Worm (Caenorhabditis elegans) whole organism, mixed stage, embryonic: ENCODE data around the gene tag-89.

Experiments used
- blmp-1 ChIP-seq: fragments of 150-350 bp; optimal IDR thresholded peaks from 2 replicates; lab custom pipeline; 2014; ENCODE audit warnings: missing biosample characterization, missing genetic modification characterization
- ceh-39 ChIP-seq: fragments of 150-350 bp; optimal IDR thresholded peaks from 2 replicates; lab custom pipeline; 2014; ENCODE audit warnings: missing biosample characterization, missing genetic modification characterization
- drap-1 ChIP-seq: fragments of 200-800 bp; sonication (Bioruptor generic); optimal IDR thresholded peaks from 3 replicates; lab custom pipeline; 2018; ENCODE audit warnings: mild to moderate bottlenecking, missing genetic modification characterization, missing compliant biosample characterization
- ham-2 ChIP-seq: fragments of 200-800 bp; sonication (Bioruptor generic); optimal IDR thresholded peaks from 2 replicates; lab custom pipeline; 2018; ENCODE audit warnings: mild to moderate bottlenecking, missing genetic modification characterization, missing compliant biosample characterization
- mep-1 ChIP-seq: fragments of 150-350 bp; optimal IDR thresholded peaks from 2 replicates; lab custom pipeline; 2017; ENCODE audit warnings: missing biosample characterization, missing genetic modification reagents, missing genetic modification characterization, inconsistent platforms
- pha-4 ChIP-seq: fragments of 150-350 bp; optimal IDR thresholded peaks from 2 replicates; lab custom pipeline; 2018; ENCODE audit warnings: missing biosample characterization, missing genetic modification reagents, missing genetic modification characterization

DNA sequence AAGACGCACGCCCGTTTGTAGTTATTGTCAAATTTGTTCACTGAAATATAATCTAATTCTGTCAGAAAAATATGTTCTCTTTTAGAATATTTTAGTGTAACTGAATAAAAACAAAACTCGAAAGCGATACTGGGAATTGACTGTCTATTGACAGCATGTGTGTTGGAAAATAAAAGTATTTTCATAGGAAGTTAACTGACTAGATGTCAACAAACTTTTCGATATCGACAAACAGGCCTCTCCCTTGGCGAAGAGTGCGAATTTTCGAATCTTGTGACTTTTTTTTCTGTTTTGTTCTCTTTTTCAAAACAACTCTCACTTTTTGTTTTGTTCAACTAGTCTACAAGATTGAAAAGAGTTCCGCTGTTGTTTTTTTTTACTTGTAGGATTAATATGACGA lies 43.9 kb downstream of the tag-89 start:
- no peak for TF ChIP-seq pha-4 (tag; lab: Kevin White, UChicago)
- TF ChIP-seq ham-2 (GFP tag; lab: Kevin White, UChicago), result no peak
- TF ChIP-seq ceh-39 (tag; lab: Kevin White, UChicago), result no peak
- no peak for TF ChIP-seq mep-1 (tag; lab: Kevin White, UChicago)
- TF ChIP-seq drap-1, result no peak
- no peak for TF ChIP-seq blmp-1
